Worm (Caenorhabditis elegans): ENCODE data around the gene T01G1.4.

The T01G1.4 gene

ce11 chrIV:11361409-11361808 lies at the start of gene T01G1.4:
Gene T01G1.4, minus strand, starts transcription at chrIV:11361509.
- TF ChIP-seq F55B11.4 (tag; optimal IDR thresholded peaks at IDR 0.05; ENCODE audit: borderline replicate concordance, insufficient read depth) (no peak), ccch-3 (GFP tag; optimal IDR thresholded peaks at IDR 0.05) (no peak), F33H1.4 (GFP tag; IDR thresholded peaks at IDR 0.05) (no peak), rpc-1 (optimal IDR thresholded peaks at IDR 0.05) (no peak), rpc-1 (tag; optimal IDR thresholded peaks at IDR 0.05) (no peak), sptf-2 (GFP tag; optimal IDR thresholded peaks at IDR 0.05) (no peak), egl-18 (GFP tag; IDR thresholded peaks at IDR 0.05) (no peak), K12H6.12 (tag; optimal IDR thresholded peaks at IDR 0.05) (no peak), lin-26 (GFP tag; IDR thresholded peaks at IDR 0.05) (no peak), tlf-1 (GFP tag; optimal IDR thresholded peaks at IDR 0.05) (no peak), ztf-6 (GFP tag; IDR thresholded peaks at IDR 0.05) (no peak), rcor-1 (GFP tag; IDR thresholded peaks at IDR 0.05) (no peak), F10E7.11 (tag; optimal IDR thresholded peaks at IDR 0.05) (no peak), B0019.2 (GFP tag; conservative IDR thresholded peaks at IDR 0.05) (no peak), zim-3 (tag; optimal IDR thresholded peaks at IDR 0.05) (no peak), madf-3 (GFP tag; IDR thresholded peaks at IDR 0.05) (no peak)

- TF ChIP-seq efl-1 (GFP tag; optimal IDR thresholded peaks at IDR 0.05), result peak; percentile 72
- TF ChIP-seq rpc-1 (optimal IDR thresholded peaks at IDR 0.05), result no peak
- TF ChIP-seq rpc-1 (tag; optimal IDR thresholded peaks at IDR 0.05), result no peak
- TF ChIP-seq hmg-1.2 (GFP tag; IDR thresholded peaks at IDR 0.05), result no peak
- TF ChIP-seq ztf-18 (tag; optimal IDR thresholded peaks at IDR 0.05), result no peak
- no peak for TF ChIP-seq bed-2 (GFP tag; IDR thresholded peaks at IDR 0.05)
- TF ChIP-seq F52B5.7 (tag; optimal IDR thresholded peaks at IDR 0.05), result no peak
- TF ChIP-seq attf-3 (GFP tag; conservative IDR thresholded peaks at IDR 0.05), result no peak
- no peak for TF ChIP-seq madf-10 (tag; optimal IDR thresholded peaks at IDR 0.05)
- TF ChIP-seq snpc-1.3 (tag; optimal IDR thresholded peaks at IDR 0.05; ENCODE audit: insufficient read depth), result peak; percentile 10
- TF ChIP-seq madf-8 (GFP tag; conservative IDR thresholded peaks at IDR 0.05), result peak; percentile 91
- TF ChIP-seq ekl-4 (GFP tag; IDR thresholded peaks at IDR 0.05), result no peak
- peak; percentile 25 for TF ChIP-seq dpl-1 (GFP tag; optimal IDR thresholded peaks at IDR 0.05)
- TF ChIP-seq F39B2.1 (GFP tag; IDR thresholded peaks at IDR 0.05), result no peak
- no peak for TF ChIP-seq pbrm-1 (GFP tag; IDR thresholded peaks at IDR 0.05)
- TF ChIP-seq B0019.2 (GFP tag; conservative IDR thresholded peaks at IDR 0.05), result no peak
- TF ChIP-seq snpc-4 (GFP tag; optimal IDR thresholded peaks at IDR 0.05), result no peak
- TF ChIP-seq snpc-4 (tag; optimal IDR thresholded peaks at IDR 0.05), result no peak
- TF ChIP-seq madf-6 (GFP tag; IDR thresholded peaks at IDR 0.05), result peak; percentile 96
- peak; percentile 81 for TF ChIP-seq lsl-1 (GFP tag; optimal IDR thresholded peaks at IDR 0.05)
- TF ChIP-seq Y53F4B.3 (GFP tag; IDR thresholded peaks at IDR 0.05), result no peak
- TF ChIP-seq F57C9.4 (tag; optimal IDR thresholded peaks at IDR 0.05), result no peak
- TF ChIP-seq tbp1 (GFP tag; optimal IDR thresholded peaks at IDR 0.05), result no peak
- TF ChIP-seq cebp-2 (GFP tag; IDR thresholded peaks at IDR 0.05), result no peak
- TF ChIP-seq let-607 (tag; optimal IDR thresholded peaks at IDR 0.05), result no peak
- TF ChIP-seq snpc-1.1 (tag; optimal IDR thresholded peaks at IDR 0.05; ENCODE audit: insufficient read depth), result no peak
- no peak for TF ChIP-seq ceh-79 (tag; optimal IDR thresholded peaks at IDR 0.05)
- TF ChIP-seq F23B12.7 (tag; optimal IDR thresholded peaks at IDR 0.05; ENCODE audit: insufficient read depth), result no peak
- no peak for TF ChIP-seq gei-17 (GFP tag; optimal IDR thresholded peaks at IDR 0.05)
- peak; percentile 66; the same call in 1 of the 2 replicates for TF ChIP-seq F33H1.4 (GFP tag; IDR thresholded peaks at IDR 0.05)
- TF ChIP-seq aptf-3 (GFP tag; IDR thresholded peaks at IDR 0.05), result no peak
- no peak for TF ChIP-seq sea-2 (GFP tag; IDR thresholded peaks at IDR 0.05)
- peak; percentile 73 for TF ChIP-seq xnd-1 (tag; optimal IDR thresholded peaks at IDR 0.05)
- TF ChIP-seq C06A6.2 (GFP tag; conservative IDR thresholded peaks at IDR 0.05), result no peak
- TF ChIP-seq Y67H2A.10 (GFP tag; conservative IDR thresholded peaks at IDR 0.05), result no peak
- no peak for TF ChIP-seq mcd-1 (GFP tag; IDR thresholded peaks at IDR 0.05)
Measured at ce11 chrIV:11410084-11410483, 48.8 kb upstream of the T01G1.4 start, which contains the start of gene gfat-2. Gene gfat-2, plus strand, starts transcription at chrIV:11410228.

Data from whole organism, young adult.